Worm (Caenorhabditis elegans) whole organism, early embryonic: Measurements from ENCODE around the gene fli-1.

Source experiments
- B0310.2 ChIP-seq: sonication (generic microtip); optimal IDR thresholded peaks from 2 replicates; lab custom pipeline; 2016; ENCODE audit warnings: mild to moderate bottlenecking, missing genetic modification characterization, missing compliant biosample characterization
- F13C5.2 ChIP-seq: sonication (generic microtip); optimal IDR thresholded peaks from 2 replicates; lab custom pipeline; 2017; ENCODE audit warnings: mild to moderate bottlenecking, missing genetic modification characterization, inconsistent platforms, missing compliant biosample characterization
- ama-1 ChIP-seq: fragments of 150-350 bp; optimal IDR thresholded peaks from 2 replicates; lab custom pipeline; 2014
- ceh-36 ChIP-seq: sonication (generic microtip); optimal IDR thresholded peaks from 2 replicates; lab custom pipeline; 2016; ENCODE audit warnings: missing genetic modification characterization, inconsistent platforms, missing compliant biosample characterization
- flt-1 ChIP-seq: fragments of 200-800 bp; sonication (Bioruptor generic); IDR thresholded peaks from 2 replicates; pipeline ENCODE4 v1.3.6; 2022; ENCODE audit warnings: missing genetic modification characterization, missing compliant biosample characterization
- hmg-4 ChIP-seq: fragments of 200-800 bp; sonication (Bioruptor generic); optimal IDR thresholded peaks from 2 replicates; lab custom pipeline; 2018; ENCODE audit warnings: mild to moderate bottlenecking, missing genetic modification characterization, missing compliant biosample characterization
- tbx-37 ChIP-seq: fragments of 200-800 bp; sonication (Bioruptor generic); conservative IDR thresholded peaks from 2 replicates; pipeline ENCODE4 v1.3.6; 2022; ENCODE audit warnings: missing genetic modification reagents, missing genetic modification characterization, missing compliant biosample characterization

DNA sequence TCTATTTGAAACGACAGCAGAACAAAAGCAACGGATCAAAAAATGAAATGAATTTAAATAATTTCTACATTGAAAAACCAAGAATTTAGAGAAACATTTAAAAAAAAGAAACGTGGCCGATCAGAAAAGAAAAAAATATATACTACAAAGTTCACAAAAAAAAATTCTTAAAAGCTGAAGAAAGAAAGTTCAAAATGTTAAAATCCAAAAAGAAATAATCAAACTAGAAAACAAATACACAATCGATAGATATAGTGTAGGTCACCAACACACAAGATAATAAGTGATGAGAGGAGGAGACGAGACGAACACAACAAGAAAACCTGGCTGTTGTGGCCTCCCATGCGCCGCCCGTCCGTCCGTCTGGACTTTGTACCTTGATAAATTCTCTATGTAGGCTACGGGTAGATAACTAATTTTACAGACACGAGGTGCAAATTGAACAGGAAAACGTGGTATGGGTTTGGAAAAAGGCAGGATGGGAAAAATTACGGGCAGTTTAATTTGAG lies 5.0 kb upstream of the fli-1 start, which contains the start of gene hadb-1:
- no peak for TF ChIP-seq B0310.2 (tag; lab: Kevin White, UChicago)
- no peak for TF ChIP-seq ama-1 (lab: Kevin White, UChicago)
- no peak for TF ChIP-seq flt-1
- TF ChIP-seq ceh-36: no peak
- TF ChIP-seq hmg-4 (GFP tag; lab: Kevin White, UChicago): no peak
- no peak for TF ChIP-seq F13C5.2 (tag; lab: Kevin White, UChicago)
- no peak for TF ChIP-seq tbx-37
